Worm (Caenorhabditis elegans) whole organism, young adult: ENCODE results near the gene T13C5.6.

Experiments used
- B0019.2 ChIP-seq: fragments of 200-800 bp; sonication (Bioruptor generic); conservative IDR thresholded peaks from 2 replicates; pipeline ENCODE4 v1.3.6; 2022; ENCODE audit warnings: missing genetic modification reagents, missing genetic modification characterization, missing compliant biosample characterization
- B0035.1 ChIP-seq: sonication (generic microtip); optimal IDR thresholded peaks from 2 replicates; lab custom pipeline; 2016; ENCODE audit warnings: missing genetic modification characterization, mild to moderate bottlenecking, missing compliant biosample characterization, missing genotype, missing genetic modification reagents
- B0261.1 ChIP-seq: sonication (generic microtip); optimal IDR thresholded peaks from 2 replicates; lab custom pipeline; 2016; ENCODE audit warnings: mild to moderate bottlenecking, missing genetic modification characterization, moderate library complexity, missing compliant biosample characterization
- D2030.7 ChIP-seq: fragments of 200-800 bp; sonication (Bioruptor generic); IDR thresholded peaks from 2 replicates; pipeline ENCODE4 v1.3.6; 2022; ENCODE audit warnings: missing genetic modification reagents, missing genetic modification characterization, missing compliant biosample characterization
- F23B12.7 ChIP-seq: sonication (generic microtip); optimal IDR thresholded peaks from 2 replicates; lab custom pipeline; 2017; ENCODE audit warnings: missing genetic modification characterization, mild to moderate bottlenecking, missing compliant biosample characterization, antibody characterized with exemption, moderate library complexity; ENCODE audit not compliant: insufficient read depth
- F33H1.4 ChIP-seq: fragments of 200-800 bp; sonication (Bioruptor generic); IDR thresholded peaks from 2 replicates; pipeline ENCODE4 v1.3.6; 2022; ENCODE audit warnings: missing genetic modification reagents, missing genetic modification characterization, missing compliant biosample characterization
- F37B4.10 ChIP-seq: fragments of 200-800 bp; sonication (Bioruptor generic); IDR thresholded peaks from 2 replicates; pipeline ENCODE4 v1.3.6; 2022; ENCODE audit warnings: missing genetic modification characterization, missing compliant biosample characterization
- F52B5.7 ChIP-seq: sonication (generic microtip); optimal IDR thresholded peaks from 2 replicates; lab custom pipeline; 2016; ENCODE audit warnings: mild to moderate bottlenecking, missing genetic modification characterization, missing compliant biosample characterization
- F57A8.1 ChIP-seq: fragments of 200-800 bp; sonication (Bioruptor generic); optimal IDR thresholded peaks from 2 replicates; lab custom pipeline; 2018; ENCODE audit warnings: mild to moderate bottlenecking, missing genetic modification characterization, moderate library complexity, missing compliant biosample characterization
- T07F8.4 ChIP-seq: sonication (generic microtip); optimal IDR thresholded peaks from 2 replicates; lab custom pipeline; 2016; ENCODE audit warnings: mild to moderate bottlenecking, missing genetic modification characterization, moderate library complexity, missing compliant biosample characterization
- Y56A3A.18 ChIP-seq: fragments of 200-800 bp; sonication (Bioruptor generic); IDR thresholded peaks from 2 replicates; pipeline ENCODE4 v1.3.6; 2022; ENCODE audit warnings: missing genetic modification reagents, missing genetic modification characterization, missing compliant biosample characterization
- Y79H2A.3 ChIP-seq: fragments of 200-800 bp; sonication (Bioruptor generic); conservative IDR thresholded peaks from 2 replicates; pipeline ENCODE4 v1.3.6; 2022; ENCODE audit warnings: missing genetic modification reagents, missing genetic modification characterization, missing compliant biosample characterization
- ZK185.1 ChIP-seq: sonication (generic microtip); optimal IDR thresholded peaks from 2 replicates; lab custom pipeline; 2016; ENCODE audit warnings: mild to moderate bottlenecking, missing genetic modification characterization, missing compliant biosample characterization; ENCODE audit not compliant: poor library complexity, severe bottlenecking
- akir-1 ChIP-seq: fragments of 200-800 bp; sonication (Bioruptor generic); optimal IDR thresholded peaks from 2 replicates; lab custom pipeline; 2018; ENCODE audit warnings: mild to moderate bottlenecking, missing genetic modification characterization, moderate library complexity, missing compliant biosample characterization
- bed-1 ChIP-seq: fragments of 200-800 bp; sonication (Bioruptor generic); IDR thresholded peaks from 2 replicates; pipeline ENCODE4 v1.3.6; 2022; ENCODE audit warnings: missing genetic modification reagents, missing genetic modification characterization, missing compliant biosample characterization
- cebp-1 ChIP-seq, 2 experiments: fragments of 200-800 bp in 1 of 2; sonication (Bioruptor generic) in 1 of 2; sonication (generic microtip) in 1 of 2; IDR thresholded peaks in 1 of 2; optimal IDR thresholded peaks in 1 of 2; 2 replicates each; pipeline versions ENCODE4 v1.3.6 to Lab custom; 2017 to 2022; ENCODE audit warnings: missing compliant biosample characterization in 2 of 2, missing genetic modification characterization in 2 of 2, mild to moderate bottlenecking in 1 of 2, missing genetic modification reagents in 1 of 2, moderate library complexity in 1 of 2
- cebp-2 ChIP-seq: fragments of 200-800 bp; sonication (Bioruptor generic); IDR thresholded peaks from 2 replicates; pipeline ENCODE4 v1.3.6; 2022; ENCODE audit warnings: missing genetic modification characterization, missing compliant biosample characterization
- ceh-40 ChIP-seq: fragments of 200-800 bp; sonication (Bioruptor generic); IDR thresholded peaks from 2 replicates; pipeline ENCODE4 v1.3.6; 2022; ENCODE audit warnings: missing genetic modification characterization, missing compliant biosample characterization
- dpl-1 ChIP-seq: fragments of 150-350 bp; optimal IDR thresholded peaks from 2 replicates; lab custom pipeline; 2014; ENCODE audit warnings: missing biosample characterization, missing genetic modification reagents, missing genetic modification characterization
- him-1 ChIP-seq: sonication (generic microtip); optimal IDR thresholded peaks from 2 replicates; lab custom pipeline; 2016; ENCODE audit warnings: missing genotype, missing genetic modification reagents, missing genetic modification characterization, missing compliant biosample characterization
- hlh-12 ChIP-seq: sonication (generic microtip); optimal IDR thresholded peaks from 2 replicates; lab custom pipeline; 2016; ENCODE audit warnings: missing genetic modification characterization, missing compliant biosample characterization
- hmg-20 ChIP-seq: fragments of 200-800 bp; sonication (Bioruptor generic); IDR thresholded peaks from 2 replicates; pipeline ENCODE4 v1.3.6; 2022; ENCODE audit warnings: missing genetic modification reagents, missing genetic modification characterization, missing compliant biosample characterization
- hsf-1 ChIP-seq: fragments of 200-800 bp; sonication (Bioruptor generic); IDR thresholded peaks from 2 replicates; pipeline ENCODE4 v1.3.6; 2022; ENCODE audit warnings: missing genetic modification reagents, missing genetic modification characterization, missing compliant biosample characterization
- lag-1 ChIP-seq: fragments of 200-800 bp; sonication (Bioruptor generic); IDR thresholded peaks from 2 replicates; pipeline ENCODE4 v1.3.6; 2022; ENCODE audit warnings: missing genetic modification reagents, missing genetic modification characterization, missing compliant biosample characterization
- let-607 ChIP-seq, 2 experiments: fragments of 200-800 bp in 1 of 2; sonication (Bioruptor generic) in 1 of 2; sonication (generic microtip) in 1 of 2; optimal IDR thresholded peaks; 2 replicates each; lab custom pipeline; 2016 to 2018; ENCODE audit warnings: mild to moderate bottlenecking in 2 of 2, missing compliant biosample characterization in 2 of 2, missing genetic modification characterization in 2 of 2, moderate library complexity in 2 of 2, missing genotype in 1 of 2
- lin-54 ChIP-seq: fragments of 200-800 bp; sonication (Bioruptor generic); optimal IDR thresholded peaks from 2 replicates; lab custom pipeline; 2018; ENCODE audit warnings: mild to moderate bottlenecking, missing genetic modification characterization, missing compliant biosample characterization
- lsl-1 ChIP-seq: fragments of 200-800 bp; sonication (Bioruptor generic); optimal IDR thresholded peaks from 2 replicates; lab custom pipeline; 2018; ENCODE audit warnings: mild to moderate bottlenecking, missing genetic modification characterization, moderate library complexity, missing compliant biosample characterization
- madf-6 ChIP-seq: fragments of 200-800 bp; sonication (Bioruptor generic); IDR thresholded peaks from 2 replicates; pipeline ENCODE4 v1.3.6; 2022; ENCODE audit warnings: missing genetic modification reagents, missing genetic modification characterization, missing compliant biosample characterization
- mcd-1 ChIP-seq: fragments of 200-800 bp; sonication (Bioruptor generic); IDR thresholded peaks from 2 replicates; pipeline ENCODE4 v1.3.6; 2022; ENCODE audit warnings: missing genetic modification reagents, missing genetic modification characterization, missing compliant biosample characterization
- mxl-1 ChIP-seq: sonication (generic microtip); optimal IDR thresholded peaks from 2 replicates; lab custom pipeline; 2016; ENCODE audit warnings: missing genetic modification characterization, missing compliant biosample characterization
- nfya-2 ChIP-seq: fragments of 200-800 bp; sonication (Bioruptor generic); IDR thresholded peaks from 2 replicates; pipeline ENCODE4 v1.3.6; 2022; ENCODE audit warnings: missing genetic modification reagents, missing genetic modification characterization, missing compliant biosample characterization
- nfyb-1 ChIP-seq: fragments of 200-800 bp; sonication (Bioruptor generic); IDR thresholded peaks from 2 replicates; pipeline ENCODE4 v1.3.6; 2022; ENCODE audit warnings: missing genetic modification reagents, missing genetic modification characterization, missing compliant biosample characterization
- nhr-80 ChIP-seq: sonication (generic microtip); optimal IDR thresholded peaks from 2 replicates; lab custom pipeline; 2016; ENCODE audit warnings: missing genetic modification characterization, missing compliant biosample characterization
- nhr-90 ChIP-seq: sonication (generic microtip); optimal IDR thresholded peaks from 2 replicates; lab custom pipeline; 2016; ENCODE audit warnings: missing genotype, mild to moderate bottlenecking, missing genetic modification characterization, missing compliant biosample characterization
- repo-1 ChIP-seq: sonication (generic microtip); optimal IDR thresholded peaks from 2 replicates; lab custom pipeline; 2017; ENCODE audit warnings: mild to moderate bottlenecking, missing genetic modification characterization, missing compliant biosample characterization
- sea-2 ChIP-seq: fragments of 200-800 bp; sonication (Bioruptor generic); IDR thresholded peaks from 2 replicates; pipeline ENCODE4 v1.3.6; 2022; ENCODE audit warnings: missing genetic modification characterization, missing compliant biosample characterization
- snpc-1.3 ChIP-seq: sonication (generic microtip); optimal IDR thresholded peaks from 2 replicates; lab custom pipeline; 2017; ENCODE audit warnings: missing genetic modification characterization, mild to moderate bottlenecking, missing compliant biosample characterization, antibody characterized with exemption, moderate library complexity, missing genotype, missing genetic modification reagents; ENCODE audit not compliant: insufficient read depth
- snpc-3.4 ChIP-seq: sonication (generic microtip); optimal IDR thresholded peaks from 2 replicates; lab custom pipeline; 2017; ENCODE audit warnings: missing genetic modification characterization, mild to moderate bottlenecking, missing compliant biosample characterization, antibody characterized with exemption, moderate library complexity, missing genotype, missing genetic modification reagents
- sptf-2 ChIP-seq: fragments of 200-800 bp; sonication (Bioruptor generic); optimal IDR thresholded peaks from 2 replicates; lab custom pipeline; 2018; ENCODE audit warnings: mild to moderate bottlenecking, missing genetic modification characterization, missing compliant biosample characterization
- tbx-9 ChIP-seq: sonication (generic microtip); optimal IDR thresholded peaks from 2 replicates; lab custom pipeline; 2016; ENCODE audit warnings: borderline replicate concordance, missing genetic modification characterization, inconsistent platforms, missing compliant biosample characterization
- unc-130 ChIP-seq: sonication (generic microtip); optimal IDR thresholded peaks from 2 replicates; lab custom pipeline; 2016; ENCODE audit warnings: missing genetic modification reagents, missing genetic modification characterization, missing compliant biosample characterization
- unc-62 ChIP-seq: fragments of 150-350 bp; optimal IDR thresholded peaks from 2 replicates; lab custom pipeline; 2014; ENCODE audit warnings: missing biosample characterization, missing genetic modification reagents, missing genetic modification characterization
- ztf-18 ChIP-seq: sonication (generic microtip); optimal IDR thresholded peaks from 2 replicates; lab custom pipeline; 2016; ENCODE audit warnings: missing genotype, mild to moderate bottlenecking, missing genetic modification characterization, missing compliant biosample characterization
- ztf-22 ChIP-seq: fragments of 200-800 bp; sonication (Bioruptor generic); optimal IDR thresholded peaks from 2 replicates; lab custom pipeline; 2018; ENCODE audit warnings: mild to moderate bottlenecking, missing genetic modification characterization, moderate library complexity, missing compliant biosample characterization
- ztf-25 ChIP-seq: fragments of 200-800 bp; sonication (Bioruptor generic); IDR thresholded peaks from 2 replicates; pipeline ENCODE4 v1.3.6; 2022; ENCODE audit warnings: missing genetic modification reagents, missing genetic modification characterization, missing compliant biosample characterization
- ztf-26 ChIP-seq: sonication (generic microtip); optimal IDR thresholded peaks from 2 replicates; lab custom pipeline; 2017; ENCODE audit warnings: missing genetic modification characterization, missing compliant biosample characterization

Gene T13C5.6

DNA sequence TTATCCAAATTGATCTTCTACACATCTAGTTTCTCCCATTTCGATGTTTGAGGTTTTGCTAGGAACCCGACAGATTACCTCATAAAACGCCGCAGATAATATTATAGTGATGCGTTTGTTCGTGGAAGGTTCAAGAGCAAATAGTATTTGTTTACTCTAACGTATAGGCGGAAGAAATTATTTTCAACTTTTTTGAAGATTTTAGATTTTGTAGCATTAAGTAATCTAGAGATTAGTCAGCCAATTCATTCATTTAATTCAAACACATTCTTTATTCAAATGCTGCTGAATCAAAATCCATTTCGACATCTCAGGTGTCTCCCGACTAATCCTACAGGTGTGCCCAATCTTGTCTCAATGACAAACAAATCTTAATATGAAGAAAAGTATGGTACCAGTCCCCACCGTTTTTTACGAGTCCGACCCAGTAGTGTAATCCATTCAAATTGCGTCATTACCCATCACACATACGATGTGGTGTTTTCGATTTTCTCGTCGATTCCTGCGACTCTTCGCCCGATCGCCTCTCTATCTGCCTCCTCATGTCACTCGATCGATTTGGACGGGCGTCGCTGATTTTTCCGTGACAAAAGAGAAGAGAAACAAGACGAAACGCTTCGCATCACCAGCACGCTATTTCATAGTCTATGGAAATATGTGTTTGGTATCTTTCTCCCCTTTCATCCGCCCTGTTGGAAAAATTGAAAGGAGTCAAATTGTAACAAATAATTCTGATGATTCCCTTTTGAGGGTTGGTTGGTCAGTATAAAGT, 46.6 kb upstream of the T13C5.6 start (continued):
- TF ChIP-seq sptf-2 (GFP tag; lab: Kevin White, UChicago), result no peak
- no peak for TF ChIP-seq T07F8.4
- TF ChIP-seq ztf-26 (tag; lab: Kevin White, UChicago), result no peak
- peak; percentile 38 for TF ChIP-seq mcd-1 (GFP tag; lab: Robert Waterston, UW)
- no peak for TF ChIP-seq unc-130 (GFP tag; lab: Kevin White, UChicago)
- TF ChIP-seq mxl-1, result no peak
- no peak for TF ChIP-seq B0035.1 (tag; lab: Kevin White, UChicago)
- TF ChIP-seq bed-1 (GFP tag; lab: Robert Waterston, UW), result no peak
- TF ChIP-seq tbx-9 (tag; lab: Kevin White, UChicago), result no peak
- no peak for TF ChIP-seq dpl-1 (GFP tag; lab: Kevin White, UChicago)
- peak; percentile 2 for TF ChIP-seq nhr-90 (tag; lab: Kevin White, UChicago)
- TF ChIP-seq ZK185.1 (tag; lab: Kevin White, UChicago), result peak; percentile 40
- TF ChIP-seq nhr-80 (tag; lab: Kevin White, UChicago), result peak; percentile 61
- TF ChIP-seq let-607 (tag; optimal IDR thresholded peaks at IDR 0.05; lab: Kevin White, UChicago), result no peak
- no peak for TF ChIP-seq him-1 (tag; lab: Kevin White, UChicago)
- TF ChIP-seq Y56A3A.18, result peak; percentile 69; the same call in 1 of the 2 replicates
- no peak for TF ChIP-seq B0019.2 (GFP tag; lab: Robert Waterston, UW)
- TF ChIP-seq F37B4.10 (GFP tag; lab: Robert Waterston, UW), result no peak
- TF ChIP-seq repo-1 (tag; lab: Kevin White, UChicago), result peak; percentile 75
- peak; percentile 24 for TF ChIP-seq F52B5.7 (tag; lab: Kevin White, UChicago)
- TF ChIP-seq snpc-3.4 (tag; lab: Kevin White, UChicago), result no peak
- peak; percentile 42; the same call in 1 of the 2 replicates for TF ChIP-seq madf-6 (GFP tag; lab: Robert Waterston, UW)
- 0 out of 2 replicates have a peak, but pooled peaks have one; percentile 51 for TF ChIP-seq ztf-25
- TF ChIP-seq snpc-1.3 (tag; lab: Kevin White, UChicago), result no peak
- TF ChIP-seq lin-54 (GFP tag; lab: Kevin White, UChicago), result peak; percentile 48
- TF ChIP-seq F23B12.7, result no peak
- no peak for TF ChIP-seq hlh-12 (tag; lab: Kevin White, UChicago)
- TF ChIP-seq hsf-1 (GFP tag; lab: Robert Waterston, UW), result peak; percentile 46; the same call in 1 of the 2 replicates
- no peak for TF ChIP-seq D2030.7 (GFP tag; lab: Robert Waterston, UW)
- TF ChIP-seq sea-2 (GFP tag; lab: Robert Waterston, UW), result no peak
- peak; percentile 46; the same call in 1 of the 2 replicates for TF ChIP-seq Y79H2A.3 (GFP tag; lab: Robert Waterston, UW)
- TF ChIP-seq lag-1, result no peak
- TF ChIP-seq F33H1.4 (GFP tag; lab: Robert Waterston, UW), result no peak
- TF ChIP-seq F57A8.1 (GFP tag; lab: Kevin White, UChicago), result no peak
- no peak for TF ChIP-seq akir-1 (GFP tag; lab: Kevin White, UChicago)
- TF ChIP-seq cebp-2 (GFP tag; lab: Robert Waterston, UW), result no peak
- TF ChIP-seq hmg-20 (GFP tag; lab: Robert Waterston, UW), result no peak
- TF ChIP-seq unc-62 (GFP tag; lab: Kevin White, UChicago), result peak; percentile 1
- TF ChIP-seq ztf-18 (tag; lab: Kevin White, UChicago), result no peak
- peak; percentile 34; the same call in 1 of the 2 replicates for TF ChIP-seq cebp-1 (GFP tag; IDR thresholded peaks at IDR 0.05; lab: Robert Waterston, UW)
- TF ChIP-seq cebp-1 (tag; optimal IDR thresholded peaks at IDR 0.05; lab: Kevin White, UChicago), result peak; percentile 69
- 0 out of 2 replicates have a peak, but pooled peaks have one; percentile 31 for TF ChIP-seq nfya-2 (GFP tag; lab: Robert Waterston, UW)
- TF ChIP-seq B0261.1 (tag; lab: Kevin White, UChicago), result no peak
- TF ChIP-seq ztf-22 (GFP tag; lab: Kevin White, UChicago), result peak; percentile 1
- no peak for TF ChIP-seq lsl-1 (GFP tag; lab: Kevin White, UChicago)
- no peak; the same call in none of the 2 replicates for TF ChIP-seq nfyb-1
- peak; percentile 53; the same call in 1 of the 2 replicates for TF ChIP-seq ceh-40 (GFP tag; lab: Robert Waterston, UW)
